Worm (Caenorhabditis elegans) whole organism, L1 larva: Measurements from ENCODE around the gene syf-2.

ENCODE experiments used
- C04F5.9 ChIP-seq: sonication (generic microtip); optimal IDR thresholded peaks from 2 replicates; lab custom pipeline; 2016; ENCODE audit warnings: missing genetic modification characterization, missing compliant biosample characterization
- F16B12.6 ChIP-seq: fragments of 150-350 bp; optimal IDR thresholded peaks from 2 replicates; lab custom pipeline; 2014; ENCODE audit warnings: missing biosample characterization, missing genetic modification characterization
- Y116A8C.19 ChIP-seq: sonication (generic microtip); optimal IDR thresholded peaks from 2 replicates; lab custom pipeline; 2016; ENCODE audit warnings: missing compliant biosample characterization, missing genetic modification characterization, borderline replicate concordance
- alr-1 ChIP-seq: fragments of 200-800 bp; sonication (Bioruptor generic); optimal IDR thresholded peaks from 2 replicates; lab custom pipeline; 2018; ENCODE audit warnings: borderline replicate concordance, mild to moderate bottlenecking, missing genetic modification characterization, missing compliant biosample characterization
- aly-2 ChIP-seq: fragments of 150-350 bp; optimal IDR thresholded peaks from 2 replicates; lab custom pipeline; 2014; ENCODE audit warnings: missing biosample characterization, missing genetic modification characterization
- ama-1 ChIP-seq: fragments of 150-350 bp; optimal IDR thresholded peaks from 2 replicates; lab custom pipeline; 2014
- dpl-1 ChIP-seq, 3 experiments: fragments of 150-350 bp in 2 of 3; sonication (generic microtip) in 1 of 3; optimal IDR thresholded peaks; 2 replicates each; lab custom pipeline; 2014 to 2017; ENCODE audit warnings: missing biosample characterization in 3 of 3, missing genetic modification characterization in 3 of 3, missing genetic modification reagents in 3 of 3
- efl-1 ChIP-seq, 4 experiments: fragments of 150-350 bp; optimal IDR thresholded peaks in 3 of 4; peaks in 1 of 4; 1 replicate in 1 of 4; 2 replicates in 3 of 4; lab custom pipeline; 2014; ENCODE audit warnings: missing biosample characterization in 2 of 4, missing genetic modification characterization in 2 of 4, missing genetic modification reagents in 2 of 4
- efl-3 ChIP-seq: fragments of 200-800 bp; sonication (Bioruptor generic); optimal IDR thresholded peaks from 2 replicates; lab custom pipeline; 2018; ENCODE audit warnings: mild to moderate bottlenecking, missing genetic modification characterization, missing compliant biosample characterization
- elt-2 ChIP-seq: sonication (generic microtip); optimal IDR thresholded peaks from 2 replicates; lab custom pipeline; 2016; ENCODE audit warnings: missing genetic modification characterization, mild to moderate bottlenecking, inconsistent platforms, missing compliant biosample characterization, missing genetic modification reagents
- ets-5 ChIP-seq: fragments of 200-800 bp; sonication (Bioruptor generic); IDR thresholded peaks from 2 replicates; pipeline ENCODE4 v1.3.6; 2022; ENCODE audit warnings: missing genetic modification characterization, missing compliant biosample characterization
- fkh-10 ChIP-seq: sonication (generic microtip); optimal IDR thresholded peaks from 2 replicates; lab custom pipeline; 2017; ENCODE audit warnings: missing biosample characterization, missing genetic modification reagents, missing genetic modification characterization
- fkh-4 ChIP-seq: sonication (generic microtip); optimal IDR thresholded peaks from 2 replicates; lab custom pipeline; 2016; ENCODE audit warnings: missing compliant biosample characterization, missing genetic modification characterization, borderline replicate concordance
- fkh-8 ChIP-seq: sonication (generic microtip); optimal IDR thresholded peaks from 2 replicates; lab custom pipeline; 2016; ENCODE audit warnings: mild to moderate bottlenecking, missing genetic modification characterization, missing compliant biosample characterization
- lin-14 ChIP-seq: fragments of 200-800 bp; sonication (Bioruptor generic); optimal IDR thresholded peaks from 2 replicates; lab custom pipeline; 2018; ENCODE audit warnings: mild to moderate bottlenecking, missing genetic modification characterization, moderate library complexity, missing compliant biosample characterization
- lin-35 ChIP-seq, 2 experiments: fragments of 150-350 bp; optimal IDR thresholded peaks; 2 replicates each; lab custom pipeline; 2014; ENCODE audit warnings: missing biosample characterization in 2 of 2, missing genetic modification characterization in 2 of 2, missing genetic modification reagents in 2 of 2
- lin-39 ChIP-seq: fragments of 150-350 bp; optimal IDR thresholded peaks from 2 replicates; lab custom pipeline; 2014; ENCODE audit warnings: missing biosample characterization, missing genetic modification reagents, missing genetic modification characterization
- lir-3 ChIP-seq: sonication (generic microtip); optimal IDR thresholded peaks from 2 replicates; lab custom pipeline; 2016; ENCODE audit warnings: mild to moderate bottlenecking, missing genetic modification characterization, moderate library complexity, missing compliant biosample characterization; ENCODE audit not compliant: poor library complexity
- lsy-2 ChIP-seq, 2 experiments: fragments of 150-350 bp; optimal IDR thresholded peaks; 2 replicates each; lab custom pipeline; 2014; ENCODE audit warnings: missing biosample characterization in 2 of 2, missing genetic modification characterization in 2 of 2
- mdl-1 ChIP-seq, 2 experiments: fragments of 150-350 bp; optimal IDR thresholded peaks; 2 replicates each; lab custom pipeline; 2014 to 2017; ENCODE audit warnings: missing biosample characterization in 2 of 2, missing genetic modification characterization in 2 of 2, inconsistent platforms in 1 of 2
- mef-2 ChIP-seq: fragments of 150-350 bp; optimal IDR thresholded peaks from 2 replicates; lab custom pipeline; 2014; ENCODE audit warnings: missing biosample characterization, missing genetic modification characterization
- nhr-11 ChIP-seq: fragments of 150-350 bp; optimal IDR thresholded peaks from 2 replicates; lab custom pipeline; 2014; ENCODE audit warnings: missing biosample characterization, missing genetic modification characterization
- nhr-12 ChIP-seq: sonication (generic microtip); optimal IDR thresholded peaks from 2 replicates; lab custom pipeline; 2017; ENCODE audit warnings: missing biosample characterization, missing genetic modification characterization
- nhr-19 ChIP-seq: fragments of 200-800 bp; sonication (Bioruptor generic); conservative IDR thresholded peaks from 2 replicates; pipeline ENCODE4 v1.3.6; 2022; ENCODE audit warnings: missing genetic modification characterization, missing compliant biosample characterization
- nhr-20 ChIP-seq: sonication (generic microtip); optimal IDR thresholded peaks from 2 replicates; lab custom pipeline; 2016; ENCODE audit warnings: mild to moderate bottlenecking, missing genetic modification characterization, missing compliant biosample characterization
- nhr-28 ChIP-seq: fragments of 150-350 bp; optimal IDR thresholded peaks from 2 replicates; lab custom pipeline; 2014; ENCODE audit warnings: missing biosample characterization, missing genetic modification characterization
- nhr-47 ChIP-seq: sonication (generic microtip); optimal IDR thresholded peaks from 2 replicates; lab custom pipeline; 2016; ENCODE audit warnings: mild to moderate bottlenecking, missing genetic modification characterization, moderate library complexity, missing compliant biosample characterization
- nhr-71 ChIP-seq: sonication (generic microtip); optimal IDR thresholded peaks from 2 replicates; lab custom pipeline; 2016; ENCODE audit warnings: mild to moderate bottlenecking, missing genetic modification characterization, moderate library complexity, missing compliant biosample characterization
- nhr-77 ChIP-seq: fragments of 150-350 bp; optimal IDR thresholded peaks from 2 replicates; lab custom pipeline; 2014; ENCODE audit warnings: missing biosample characterization, missing genetic modification characterization
- nhr-85 ChIP-seq: sonication (generic microtip); peaks from one replicate; lab custom pipeline; 2016; ENCODE audit warnings: missing genetic modification characterization, inconsistent platforms, missing compliant biosample characterization
- pag-3 ChIP-seq: sonication (generic microtip); optimal IDR thresholded peaks from 2 replicates; lab custom pipeline; 2017; ENCODE audit warnings: missing genetic modification characterization, mild to moderate bottlenecking, missing compliant biosample characterization, antibody characterized with exemption, borderline replicate concordance; ENCODE audit not compliant: insufficient read depth
- snpc-4 ChIP-seq: fragments of 150-350 bp; optimal IDR thresholded peaks from 2 replicates; lab custom pipeline; 2014; ENCODE audit warnings: missing biosample characterization, missing genetic modification characterization
- sptf-1 ChIP-seq: fragments of 150-350 bp; optimal IDR thresholded peaks from 2 replicates; lab custom pipeline; 2014; ENCODE audit warnings: missing biosample characterization, missing genetic modification characterization
- swsn-7 ChIP-seq: sonication (generic microtip); optimal IDR thresholded peaks from 2 replicates; lab custom pipeline; 2016; ENCODE audit warnings: missing genetic modification characterization, missing compliant biosample characterization
- unc-130 ChIP-seq: fragments of 150-350 bp; optimal IDR thresholded peaks from 2 replicates; lab custom pipeline; 2017; ENCODE audit warnings: missing biosample characterization, missing genetic modification characterization, inconsistent platforms
- unc-30 ChIP-seq: sonication (generic microtip); optimal IDR thresholded peaks from 2 replicates; lab custom pipeline; 2017; ENCODE audit warnings: missing biosample characterization, missing genetic modification characterization
- unc-86 ChIP-seq: sonication (generic microtip); optimal IDR thresholded peaks from 2 replicates; lab custom pipeline; 2016; ENCODE audit warnings: missing genetic modification characterization, missing compliant biosample characterization
- unc-98 ChIP-seq: fragments of 200-800 bp; sonication (Bioruptor generic); IDR thresholded peaks from 2 replicates; pipeline ENCODE4 v1.3.6; 2022; ENCODE audit warnings: missing genetic modification characterization, missing compliant biosample characterization
- xbp-1 ChIP-seq: sonication (generic microtip); optimal IDR thresholded peaks from 2 replicates; lab custom pipeline; 2016; ENCODE audit warnings: missing genetic modification characterization, missing compliant biosample characterization

syf-2 gene

ce11 chrIII:7114952-7115488 lies 46.9 kb downstream of the syf-2 start, which contains the start of gene nhr-10:
TSS of gene nhr-10 (minus strand) at chrIII:7115438.
- no peak for TF ChIP-seq nhr-19
- no peak for TF ChIP-seq C04F5.9 (tag; lab: Kevin White, UChicago)
- TF ChIP-seq nhr-12 (tag; lab: Kevin White, UChicago), result no peak
- TF ChIP-seq F16B12.6 (tag; lab: Kevin White, UChicago), result no peak
- no peak for TF ChIP-seq pag-3
- TF ChIP-seq nhr-47 (tag; lab: Kevin White, UChicago), result peak; percentile 74
- TF ChIP-seq nhr-71 (tag; lab: Kevin White, UChicago), result peak; percentile 74
- TF ChIP-seq efl-3 (GFP tag; lab: Kevin White, UChicago), result no peak
- peak; percentile 41 for TF ChIP-seq swsn-7 (tag; lab: Kevin White, UChicago)
- no peak for TF ChIP-seq lir-3 (tag; lab: Kevin White, UChicago)
- TF ChIP-seq unc-86, result no peak
- TF ChIP-seq fkh-10 (GFP tag; lab: Kevin White, UChicago), result no peak
- TF ChIP-seq fkh-8, result peak; percentile 71
- TF ChIP-seq unc-30 (tag; lab: Kevin White, UChicago), result no peak
- TF ChIP-seq xbp-1 (tag; lab: Kevin White, UChicago), result no peak
- TF ChIP-seq lin-14 (GFP tag; lab: Kevin White, UChicago), result peak; percentile 40
- no peak for TF ChIP-seq nhr-85 (tag; lab: Kevin White, UChicago)
- no peak for TF ChIP-seq ets-5
- no peak for TF ChIP-seq unc-98
- no peak for TF ChIP-seq efl-1 (optimal IDR thresholded peaks at IDR 0.05; lab: Kevin White, UChicago)
- TF ChIP-seq efl-1 (GFP tag; optimal IDR thresholded peaks at IDR 0.05 in 1 of 2; lab: Kevin White, UChicago), result no peak
- no peak for TF ChIP-seq nhr-77 (tag; lab: Kevin White, UChicago)
- TF ChIP-seq mef-2 (tag; lab: Kevin White, UChicago), result no peak
- TF ChIP-seq dpl-1 (GFP tag; optimal IDR thresholded peaks at IDR 0.05; lab: Kevin White, UChicago), result no peak
- TF ChIP-seq nhr-20 (tag; lab: Kevin White, UChicago), result peak; percentile 0
- TF ChIP-seq ama-1 (lab: Kevin White, UChicago), result no peak
- peak; percentile 48 for TF ChIP-seq nhr-11
- TF ChIP-seq snpc-4 (tag; lab: Kevin White, UChicago), result no peak
- no peak for TF ChIP-seq fkh-4
- TF ChIP-seq elt-2, result no peak
- TF ChIP-seq mdl-1 (tag; optimal IDR thresholded peaks at IDR 0.05; lab: Kevin White, UChicago), result no peak
- peak in 1 of 2 experiments; percentile 46 for TF ChIP-seq lsy-2 (tag; optimal IDR thresholded peaks at IDR 0.05; lab: Kevin White, UChicago)
- no peak for TF ChIP-seq alr-1

ce11 chrIII:7112285-7112684 lies 49.6 kb downstream of the syf-2 start:
- TF ChIP-seq sptf-1 (tag; lab: Kevin White, UChicago), result no peak
- TF ChIP-seq nhr-11, result no peak
- TF ChIP-seq lin-35 (GFP tag; optimal IDR thresholded peaks at IDR 0.05; lab: Kevin White, UChicago), result no peak
- no peak for TF ChIP-seq fkh-10 (GFP tag; lab: Kevin White, UChicago)
- no peak for TF ChIP-seq nhr-19
- TF ChIP-seq ets-5, result no peak
- TF ChIP-seq lin-39, result no peak
- TF ChIP-seq nhr-28 (tag; lab: Kevin White, UChicago), result no peak
- TF ChIP-seq Y116A8C.19 (tag; lab: Kevin White, UChicago), result no peak
- TF ChIP-seq lir-3 (tag; lab: Kevin White, UChicago), result no peak
- no peak for TF ChIP-seq unc-130 (tag; lab: Kevin White, UChicago)
- no peak for TF ChIP-seq swsn-7 (tag; lab: Kevin White, UChicago)
- TF ChIP-seq dpl-1 (GFP tag; optimal IDR thresholded peaks at IDR 0.05; lab: Kevin White, UChicago), result no peak
- TF ChIP-seq ama-1 (lab: Kevin White, UChicago), result no peak
- no peak for TF ChIP-seq F16B12.6 (tag; lab: Kevin White, UChicago)

- TF ChIP-seq nhr-20 (tag; lab: Kevin White, UChicago) (no peak), aly-2 (tag; lab: Kevin White, UChicago) (no peak)
These were observed 50.1 kb downstream of the syf-2 start, which contains the start of gene B0280.7 for ce11 chrIII:7111793-7112192. TSS of gene B0280.7 (minus strand) at chrIII:7111893.
